Worm (Caenorhabditis elegans): Measurements from ENCODE around the gene ncr-1.

- no peak for TF ChIP-seq tra-4 (tag; optimal IDR thresholded peaks at IDR 0.05)
- TF ChIP-seq ama-1 (optimal IDR thresholded peaks at IDR 0.05): no peak
Measured at ce11 chrX:4507122-4507681, 18.5 kb upstream of the ncr-1 start.

All from whole organism, early embryonic.